Worm (Caenorhabditis elegans) whole organism, mixed stage, embryonic: ENCODE results near the gene T22B2.5.

Source experiments
- M03D4.4 ChIP-seq: sonication (generic microtip); optimal IDR thresholded peaks from 2 replicates; lab custom pipeline; 2017; ENCODE audit warnings: mild to moderate bottlenecking, missing genetic modification characterization, missing compliant biosample characterization
- bed-3 ChIP-seq: fragments of 200-800 bp; sonication (Bioruptor generic); optimal IDR thresholded peaks from 3 replicates; lab custom pipeline; 2018; ENCODE audit warnings: mild to moderate bottlenecking, missing genetic modification characterization, moderate library complexity, missing compliant biosample characterization
- blmp-1 ChIP-seq: fragments of 150-350 bp; optimal IDR thresholded peaks from 2 replicates; lab custom pipeline; 2014; ENCODE audit warnings: missing biosample characterization, missing genetic modification characterization
- ceh-39 ChIP-seq: fragments of 150-350 bp; optimal IDR thresholded peaks from 2 replicates; lab custom pipeline; 2014; ENCODE audit warnings: missing biosample characterization, missing genetic modification characterization
- ceh-43 ChIP-seq: fragments of 200-800 bp; sonication (Bioruptor generic); optimal IDR thresholded peaks from 2 replicates; lab custom pipeline; 2018; ENCODE audit warnings: mild to moderate bottlenecking, missing genetic modification characterization, moderate library complexity, missing compliant biosample characterization
- ceh-83 ChIP-seq: fragments of 200-800 bp; sonication (Bioruptor generic); optimal IDR thresholded peaks from 2 replicates; lab custom pipeline; 2018; ENCODE audit warnings: mild to moderate bottlenecking, missing genetic modification characterization, missing compliant biosample characterization
- ces-1 ChIP-seq: fragments of 150-350 bp; optimal IDR thresholded peaks from 2 replicates; lab custom pipeline; 2014; ENCODE audit warnings: missing biosample characterization, missing genetic modification reagents, missing genetic modification characterization
- cnd-1 ChIP-seq: fragments of 200-800 bp; sonication (Bioruptor generic); optimal IDR thresholded peaks from 2 replicates; lab custom pipeline; 2018; ENCODE audit warnings: mild to moderate bottlenecking, missing genetic modification characterization, missing compliant biosample characterization
- drap-1 ChIP-seq: fragments of 200-800 bp; sonication (Bioruptor generic); optimal IDR thresholded peaks from 3 replicates; lab custom pipeline; 2018; ENCODE audit warnings: mild to moderate bottlenecking, missing genetic modification characterization, missing compliant biosample characterization
- elt-1 ChIP-seq: sonication (generic microtip); optimal IDR thresholded peaks from 2 replicates; lab custom pipeline; 2017; ENCODE audit warnings: missing genetic modification characterization, mild to moderate bottlenecking, missing compliant biosample characterization, antibody characterized with exemption, moderate library complexity, borderline replicate concordance; ENCODE audit not compliant: insufficient read depth
- elt-3 ChIP-seq: fragments of 150-350 bp; optimal IDR thresholded peaks from 2 replicates; lab custom pipeline; 2014; ENCODE audit warnings: missing biosample characterization, missing genetic modification characterization
- flh-1 ChIP-seq: fragments of 200-800 bp; sonication (Bioruptor generic); optimal IDR thresholded peaks from 2 replicates; lab custom pipeline; 2018; ENCODE audit warnings: mild to moderate bottlenecking, missing genetic modification characterization, moderate library complexity, missing compliant biosample characterization
- ham-2 ChIP-seq: fragments of 200-800 bp; sonication (Bioruptor generic); optimal IDR thresholded peaks from 2 replicates; lab custom pipeline; 2018; ENCODE audit warnings: mild to moderate bottlenecking, missing genetic modification characterization, missing compliant biosample characterization
- hlh-1 ChIP-seq: fragments of 150-350 bp; optimal IDR thresholded peaks from 2 replicates; lab custom pipeline; 2014; ENCODE audit warnings: missing biosample characterization, missing genetic modification reagents, missing genetic modification characterization
- lin-13 ChIP-seq: fragments of 150-350 bp; optimal IDR thresholded peaks from 2 replicates; lab custom pipeline; 2014; ENCODE audit warnings: missing biosample characterization, missing genetic modification characterization
- lin-32 ChIP-seq: fragments of 200-800 bp; sonication (Bioruptor generic); optimal IDR thresholded peaks from 2 replicates; lab custom pipeline; 2018; ENCODE audit warnings: mild to moderate bottlenecking, missing genetic modification characterization, missing compliant biosample characterization
- lsy-2 ChIP-seq: fragments of 150-350 bp; optimal IDR thresholded peaks from 2 replicates; lab custom pipeline; 2014; ENCODE audit warnings: missing biosample characterization, missing genetic modification characterization
- mab-5 ChIP-seq: fragments of 150-350 bp; optimal IDR thresholded peaks from 2 replicates; lab custom pipeline; 2014; ENCODE audit warnings: missing biosample characterization, missing genetic modification characterization
- mep-1 ChIP-seq: fragments of 150-350 bp; optimal IDR thresholded peaks from 2 replicates; lab custom pipeline; 2017; ENCODE audit warnings: missing biosample characterization, missing genetic modification reagents, missing genetic modification characterization, inconsistent platforms
- mls-2 ChIP-seq: sonication (generic microtip); optimal IDR thresholded peaks from 2 replicates; lab custom pipeline; 2016; ENCODE audit warnings: mild to moderate bottlenecking, missing genetic modification characterization, moderate library complexity, missing compliant biosample characterization
- nhr-12 ChIP-seq: fragments of 150-350 bp; optimal IDR thresholded peaks from 2 replicates; lab custom pipeline; 2014; ENCODE audit warnings: missing biosample characterization, missing genetic modification characterization
- nhr-2 ChIP-seq: fragments of 150-350 bp; optimal IDR thresholded peaks from 2 replicates; lab custom pipeline; 2014; ENCODE audit warnings: missing biosample characterization, missing genetic modification characterization
- nhr-237 ChIP-seq: fragments of 150-350 bp; optimal IDR thresholded peaks from 2 replicates; lab custom pipeline; 2014; ENCODE audit warnings: missing biosample characterization, missing genetic modification characterization
- nhr-28 ChIP-seq: fragments of 150-350 bp; optimal IDR thresholded peaks from 2 replicates; lab custom pipeline; 2014; ENCODE audit warnings: missing biosample characterization, missing genetic modification characterization
- pha-4 ChIP-seq: fragments of 150-350 bp; optimal IDR thresholded peaks from 2 replicates; lab custom pipeline; 2018; ENCODE audit warnings: missing biosample characterization, missing genetic modification reagents, missing genetic modification characterization
- sem-2 ChIP-seq: fragments of 200-800 bp; sonication (Bioruptor generic); optimal IDR thresholded peaks from 2 replicates; lab custom pipeline; 2018; ENCODE audit warnings: mild to moderate bottlenecking, missing genetic modification characterization, missing compliant biosample characterization
- snpc-4 ChIP-seq: fragments of 150-350 bp; optimal IDR thresholded peaks from 2 replicates; lab custom pipeline; 2014; ENCODE audit warnings: missing biosample characterization, missing genetic modification characterization
- sptf-1 ChIP-seq: sonication (generic microtip); optimal IDR thresholded peaks from 2 replicates; lab custom pipeline; 2017; ENCODE audit warnings: mild to moderate bottlenecking, missing genetic modification characterization, moderate library complexity, missing compliant biosample characterization
- tbx-8 ChIP-seq: fragments of 200-800 bp; sonication (Bioruptor generic); optimal IDR thresholded peaks from 2 replicates; lab custom pipeline; 2018; ENCODE audit warnings: mild to moderate bottlenecking, missing genetic modification characterization, moderate library complexity, missing compliant biosample characterization
- unc-120 ChIP-seq: sonication (generic microtip); optimal IDR thresholded peaks from 2 replicates; lab custom pipeline; 2017; ENCODE audit warnings: missing genetic modification characterization, missing compliant biosample characterization; ENCODE audit not compliant: poor library complexity, severe bottlenecking
- unc-39 ChIP-seq: fragments of 150-350 bp; optimal IDR thresholded peaks from 2 replicates; lab custom pipeline; 2014; ENCODE audit warnings: missing biosample characterization, missing genetic modification characterization
- unc-62 ChIP-seq: fragments of 150-350 bp; optimal IDR thresholded peaks from 2 replicates; lab custom pipeline; 2014; ENCODE audit warnings: missing biosample characterization, missing genetic modification reagents, missing genetic modification characterization
- zip-8 ChIP-seq: fragments of 150-350 bp; optimal IDR thresholded peaks from 2 replicates; lab custom pipeline; 2014; ENCODE audit warnings: missing biosample characterization, missing genetic modification characterization
- ztf-11 ChIP-seq: fragments of 150-350 bp; optimal IDR thresholded peaks from 2 replicates; lab custom pipeline; 2014; ENCODE audit warnings: missing biosample characterization, missing genetic modification characterization

Gene T22B2.5

ce11 chrX:3915748-3916147 lies 4.6 kb upstream of the T22B2.5 start, which contains the start of gene idpp-9:
Gene idpp-9, minus strand, starts transcription at chrX:3915848.
- TF ChIP-seq hlh-1 (tag; lab: Kevin White, UChicago), result no peak
- no peak for TF ChIP-seq drap-1 (GFP tag; lab: Kevin White, UChicago)
- no peak for TF ChIP-seq ces-1 (GFP tag; lab: Kevin White, UChicago)
- TF ChIP-seq ham-2 (GFP tag; lab: Kevin White, UChicago), result no peak
- TF ChIP-seq elt-1 (tag; lab: Kevin White, UChicago), result no peak
- TF ChIP-seq blmp-1 (tag; lab: Kevin White, UChicago), result no peak
- no peak for TF ChIP-seq snpc-4
- no peak for TF ChIP-seq lin-13 (tag; lab: Kevin White, UChicago)
- TF ChIP-seq nhr-12 (tag; lab: Kevin White, UChicago), result no peak
- TF ChIP-seq unc-39, result no peak
- no peak for TF ChIP-seq unc-62
- no peak for TF ChIP-seq lsy-2 (tag; lab: Kevin White, UChicago)
- TF ChIP-seq, all 35 proteins: peak for 0

- TF ChIP-seq hlh-1 (tag; lab: Kevin White, UChicago) (peak; percentile 78), ceh-43 (peak; percentile 73), mls-2 (tag; lab: Kevin White, UChicago) (peak; percentile 46), unc-62 (no peak), ham-2 (GFP tag; lab: Kevin White, UChicago) (peak; percentile 24), lin-32 (GFP tag; lab: Kevin White, UChicago) (peak; percentile 69), sptf-1 (tag; lab: Kevin White, UChicago) (peak; percentile 75), nhr-2 (tag; lab: Kevin White, UChicago) (no peak), unc-120 (peak; percentile 9), M03D4.4 (tag; lab: Kevin White, UChicago) (peak; percentile 82), zip-8 (tag; lab: Kevin White, UChicago) (no peak), ceh-39 (no peak), lin-13 (tag; lab: Kevin White, UChicago) (peak; percentile 37), snpc-4 (no peak), ces-1 (GFP tag; lab: Kevin White, UChicago) (no peak), blmp-1 (tag; lab: Kevin White, UChicago) (no peak), elt-1 (tag; lab: Kevin White, UChicago) (no peak), bed-3 (GFP tag; lab: Kevin White, UChicago) (peak; percentile 25), lsy-2 (tag; lab: Kevin White, UChicago) (no peak), flh-1 (GFP tag; lab: Kevin White, UChicago) (peak; percentile 6), sem-2 (GFP tag; lab: Kevin White, UChicago) (peak; percentile 40), ceh-83 (GFP tag; lab: Kevin White, UChicago) (peak; percentile 81), drap-1 (GFP tag; lab: Kevin White, UChicago) (peak; percentile 78), cnd-1 (tag; lab: Kevin White, UChicago) (peak; percentile 74), nhr-28 (no peak)
Measured at ce11 chrX:3914273-3914672, 3.1 kb upstream of the T22B2.5 start.

ce11 chrX:3904568-3904967 lies 6.6 kb downstream of the T22B2.5 start, which contains the start of gene sup-12:
Gene sup-12, plus strand, starts transcription at chrX:3904584.
- TF ChIP-seq lin-13 (tag; lab: Kevin White, UChicago) (no peak), elt-3 (tag; lab: Kevin White, UChicago) (no peak), M03D4.4 (tag; lab: Kevin White, UChicago) (no peak), ceh-39 (no peak), ceh-43 (no peak), ztf-11 (tag; lab: Kevin White, UChicago) (no peak), nhr-237 (no peak), hlh-1 (tag; lab: Kevin White, UChicago) (no peak), pha-4 (tag; lab: Kevin White, UChicago) (no peak), nhr-28 (no peak)

- TF ChIP-seq ces-1 (GFP tag; lab: Kevin White, UChicago), result peak; percentile 96
- no peak for TF ChIP-seq M03D4.4 (tag; lab: Kevin White, UChicago)
- TF ChIP-seq nhr-2 (tag; lab: Kevin White, UChicago), result no peak
Measured at ce11 chrX:3901389-3901788, 9.8 kb downstream of the T22B2.5 start.

ce11 chrX:3900715-3901114 lies 10.5 kb downstream of the T22B2.5 start:
- TF ChIP-seq flh-1 (GFP tag; lab: Kevin White, UChicago), result no peak
- TF ChIP-seq M03D4.4 (tag; lab: Kevin White, UChicago), result peak; percentile 42
- no peak for TF ChIP-seq unc-39
- TF ChIP-seq cnd-1 (tag; lab: Kevin White, UChicago), result no peak
- TF ChIP-seq sptf-1 (tag; lab: Kevin White, UChicago), result peak; percentile 20
- TF ChIP-seq ces-1 (GFP tag; lab: Kevin White, UChicago), result no peak
- TF ChIP-seq sem-2 (GFP tag; lab: Kevin White, UChicago), result no peak
- no peak for TF ChIP-seq mab-5
- no peak for TF ChIP-seq blmp-1 (tag; lab: Kevin White, UChicago)
- no peak for TF ChIP-seq lin-32 (GFP tag; lab: Kevin White, UChicago)
- no peak for TF ChIP-seq snpc-4
- TF ChIP-seq nhr-237, result no peak
- TF ChIP-seq lin-13 (tag; lab: Kevin White, UChicago), result no peak
- no peak for TF ChIP-seq ztf-11 (tag; lab: Kevin White, UChicago)
- peak; percentile 76 for TF ChIP-seq unc-62
- no peak for TF ChIP-seq mep-1 (tag; lab: Kevin White, UChicago)
- no peak for TF ChIP-seq nhr-12 (tag; lab: Kevin White, UChicago)
- TF ChIP-seq ceh-83 (GFP tag; lab: Kevin White, UChicago), result no peak
- no peak for TF ChIP-seq tbx-8 (GFP tag; lab: Kevin White, UChicago)
- peak; percentile 81 for TF ChIP-seq unc-120
- TF ChIP-seq nhr-2 (tag; lab: Kevin White, UChicago), result no peak
- TF ChIP-seq hlh-1 (tag; lab: Kevin White, UChicago), result peak; percentile 100
- TF ChIP-seq ceh-43, result no peak
- no peak for TF ChIP-seq mls-2 (tag; lab: Kevin White, UChicago)
- no peak for TF ChIP-seq elt-1 (tag; lab: Kevin White, UChicago)
- no peak for TF ChIP-seq ham-2 (GFP tag; lab: Kevin White, UChicago)
- no peak for TF ChIP-seq lsy-2 (tag; lab: Kevin White, UChicago)
- no peak for TF ChIP-seq drap-1 (GFP tag; lab: Kevin White, UChicago)
- no peak for TF ChIP-seq ceh-39
- no peak for TF ChIP-seq bed-3 (GFP tag; lab: Kevin White, UChicago)
- TF ChIP-seq elt-3 (tag; lab: Kevin White, UChicago), result no peak
- no peak for TF ChIP-seq nhr-28
